Worm (Caenorhabditis elegans) whole organism, L4 larva: ENCODE data around the gene F11A5.13.

Source experiments
- F10B5.3 ChIP-seq: sonication (generic microtip); optimal IDR thresholded peaks from 2 replicates; lab custom pipeline; 2016; ENCODE audit warnings: mild to moderate bottlenecking, missing genetic modification characterization, missing compliant biosample characterization
- F44E2.7 ChIP-seq: fragments of 200-800 bp; sonication (Bioruptor generic); IDR thresholded peaks from 2 replicates; pipeline ENCODE4 v2.1.2; 2022; ENCODE audit warnings: missing genetic modification characterization, missing compliant biosample characterization
- F49E8.2 ChIP-seq: sonication (generic microtip); optimal IDR thresholded peaks from 2 replicates; lab custom pipeline; 2016; ENCODE audit warnings: missing compliant biosample characterization, mild to moderate bottlenecking, missing genetic modification characterization, borderline replicate concordance
- R02D3.7 ChIP-seq: fragments of 150-350 bp; sonication (generic microtip); optimal IDR thresholded peaks from 3 replicates; lab custom pipeline; 2014; ENCODE audit warnings: missing biosample characterization, missing genetic modification characterization
- Y48G9A.11 ChIP-seq: fragments of 200-800 bp; sonication (Bioruptor generic); IDR thresholded peaks from 2 replicates; pipeline ENCODE4 v1.3.6; 2022; ENCODE audit warnings: missing genetic modification reagents, missing genetic modification characterization, missing compliant biosample characterization
- Y5F2A.4 ChIP-seq: fragments of 200-800 bp; sonication (Bioruptor generic); optimal IDR thresholded peaks from 2 replicates; lab custom pipeline; 2018; ENCODE audit warnings: mild to moderate bottlenecking, missing genetic modification characterization, missing compliant biosample characterization
- ZK337.2 ChIP-seq: fragments of 200-800 bp; sonication (Bioruptor generic); IDR thresholded peaks from 2 replicates; pipeline ENCODE4 v1.3.6; 2022; ENCODE audit warnings: missing genetic modification reagents, missing genetic modification characterization, missing compliant biosample characterization
- ama-1 ChIP-seq: fragments of 150-350 bp; optimal IDR thresholded peaks from 2 replicates; lab custom pipeline; 2014; ENCODE audit warnings: inconsistent platforms, mixed read lengths
- arid-1 ChIP-seq: fragments of 200-800 bp; sonication (Bioruptor generic); conservative IDR thresholded peaks from 2 replicates; pipeline ENCODE4 v1.3.6; 2022; ENCODE audit warnings: missing genetic modification reagents, missing genetic modification characterization, missing compliant biosample characterization
- attf-4 ChIP-seq: sonication (generic microtip); optimal IDR thresholded peaks from 3 replicates; lab custom pipeline; 2017; ENCODE audit warnings: missing biosample characterization, missing genetic modification characterization
- cey-2 ChIP-seq: sonication (generic microtip); optimal IDR thresholded peaks from 3 replicates; lab custom pipeline; 2017; ENCODE audit warnings: missing genetic modification characterization, mild to moderate bottlenecking, missing compliant biosample characterization, antibody characterized with exemption, borderline replicate concordance; ENCODE audit not compliant: insufficient read depth
- ctbp-1 ChIP-seq: fragments of 200-800 bp; sonication (Bioruptor generic); IDR thresholded peaks from 2 replicates; pipeline ENCODE4 v1.3.6; 2022; ENCODE audit warnings: missing genetic modification reagents, missing genetic modification characterization, missing compliant biosample characterization
- daf-12 ChIP-seq: fragments of 150-350 bp; optimal IDR thresholded peaks from 2 replicates; lab custom pipeline; 2014; ENCODE audit warnings: missing biosample characterization, missing genetic modification reagents, missing genetic modification characterization
- daf-19 ChIP-seq: fragments of 200-800 bp; sonication (Bioruptor generic); conservative IDR thresholded peaks from 2 replicates; pipeline ENCODE4 v1.3.6; 2022; ENCODE audit warnings: missing genetic modification characterization, missing compliant biosample characterization
- dmd-9 ChIP-seq: fragments of 200-800 bp; sonication (Bioruptor generic); IDR thresholded peaks from 2 replicates; pipeline ENCODE4 v1.3.6; 2022; ENCODE audit warnings: missing genetic modification reagents, missing genetic modification characterization, missing compliant biosample characterization
- egl-43 ChIP-seq: fragments of 200-800 bp; sonication (Bioruptor generic); IDR thresholded peaks from 2 replicates; pipeline ENCODE4 v1.3.6; 2022; ENCODE audit warnings: missing genetic modification reagents, missing genetic modification characterization, missing compliant biosample characterization
- gei-8 ChIP-seq: fragments of 200-800 bp; sonication (Bioruptor generic); optimal IDR thresholded peaks from 2 replicates; lab custom pipeline; 2018; ENCODE audit warnings: mild to moderate bottlenecking, missing genetic modification characterization, missing compliant biosample characterization
- hmg-1.1 ChIP-seq: fragments of 200-800 bp; sonication (Bioruptor generic); IDR thresholded peaks from 2 replicates; pipeline ENCODE4 v1.3.6; 2022; ENCODE audit warnings: missing genetic modification reagents, missing genetic modification characterization, missing compliant biosample characterization
- lin-1 ChIP-seq: fragments of 200-800 bp; sonication (Bioruptor generic); IDR thresholded peaks from 2 replicates; pipeline ENCODE4 v1.3.6; 2022; ENCODE audit warnings: missing genetic modification reagents, missing genetic modification characterization, missing compliant biosample characterization
- lsy-2 ChIP-seq, 2 experiments: fragments of 150-350 bp in 1 of 2; sonication (generic microtip) in 1 of 2; optimal IDR thresholded peaks; 2 replicates each; lab custom pipeline; 2014 to 2017; ENCODE audit warnings: missing biosample characterization in 2 of 2, missing genetic modification characterization in 2 of 2
- madf-5 ChIP-seq, 2 experiments: fragments of 200-800 bp; sonication (Bioruptor generic); IDR thresholded peaks; 2 replicates each; pipeline ENCODE4 v1.3.6; 2022; ENCODE audit warnings: missing compliant biosample characterization in 2 of 2, missing genetic modification characterization in 2 of 2
- mdt-29 ChIP-seq: fragments of 200-800 bp; sonication (Bioruptor generic); IDR thresholded peaks from 2 replicates; pipeline ENCODE4 v1.3.6; 2022; ENCODE audit warnings: missing genetic modification reagents, missing genetic modification characterization, missing compliant biosample characterization
- mxl-2 ChIP-seq: fragments of 200-800 bp; sonication (Bioruptor generic); conservative IDR thresholded peaks from 2 replicates; pipeline ENCODE4 v1.3.6; 2022; ENCODE audit warnings: missing genetic modification reagents, missing genetic modification characterization, missing compliant biosample characterization
- nhr-111 ChIP-seq: fragments of 200-800 bp; sonication (Bioruptor generic); optimal IDR thresholded peaks from 2 replicates; lab custom pipeline; 2018; ENCODE audit warnings: mild to moderate bottlenecking, missing genetic modification characterization, missing compliant biosample characterization
- nhr-28 ChIP-seq: fragments of 150-350 bp; optimal IDR thresholded peaks from 2 replicates; lab custom pipeline; 2014; ENCODE audit warnings: missing biosample characterization, missing genetic modification characterization
- nhr-48 ChIP-seq: sonication (generic microtip); optimal IDR thresholded peaks from 2 replicates; lab custom pipeline; 2016; ENCODE audit warnings: mild to moderate bottlenecking, missing genetic modification characterization, missing compliant biosample characterization
- nhr-6 ChIP-seq: fragments of 150-350 bp; optimal IDR thresholded peaks from 2 replicates; lab custom pipeline; 2014; ENCODE audit warnings: missing biosample characterization, missing genetic modification characterization
- nhr-77 ChIP-seq: fragments of 150-350 bp; optimal IDR thresholded peaks from 2 replicates; lab custom pipeline; 2014; ENCODE audit warnings: missing biosample characterization, missing genetic modification characterization
- pqm-1 ChIP-seq: sonication (generic microtip); optimal IDR thresholded peaks from 2 replicates; lab custom pipeline; 2017; ENCODE audit warnings: missing biosample characterization, missing genetic modification characterization
- saeg-2 ChIP-seq: fragments of 200-800 bp; sonication (Bioruptor generic); IDR thresholded peaks from 2 replicates; pipeline ENCODE4 v1.3.6; 2022; ENCODE audit warnings: missing genetic modification reagents, missing genetic modification characterization, missing compliant biosample characterization
- snpc-1.2 ChIP-seq: fragments of 200-800 bp; sonication (Bioruptor generic); IDR thresholded peaks from 2 replicates; pipeline ENCODE4 v1.3.6; 2022; ENCODE audit warnings: missing genetic modification reagents, missing genetic modification characterization, missing compliant biosample characterization
- unc-130 ChIP-seq: sonication (generic microtip); optimal IDR thresholded peaks from 2 replicates; lab custom pipeline; 2016; ENCODE audit warnings: missing genetic modification reagents, missing genetic modification characterization, missing compliant biosample characterization
- vab-7 ChIP-seq: fragments of 200-800 bp; sonication (Bioruptor generic); IDR thresholded peaks from 2 replicates; pipeline ENCODE4 v1.3.6; 2022; ENCODE audit warnings: missing genetic modification reagents, missing genetic modification characterization, missing compliant biosample characterization
- ztf-11 ChIP-seq: fragments of 150-350 bp; optimal IDR thresholded peaks from 2 replicates; lab custom pipeline; 2014; ENCODE audit warnings: missing biosample characterization, missing genetic modification characterization

The F11A5.13 gene

ce11 chrV:16253687-16254086 lies 27.2 kb upstream of the F11A5.13 start, which contains the start of gene gcy-20:
Gene gcy-20 (minus strand): TSS chrV:16253787.
- TF ChIP-seq gei-8 (GFP tag; lab: Kevin White, UChicago) (no peak), nhr-77 (no peak), ama-1 (lab: Kevin White, UChicago) (no peak), F44E2.7 (GFP tag; lab: Robert Waterston, UW) (no peak), egl-43 (GFP tag; lab: Robert Waterston, UW) (no peak), pqm-1 (tag; lab: Kevin White, UChicago) (no peak), hmg-1.1 (GFP tag; lab: Robert Waterston, UW) (no peak), attf-4 (no peak), lin-1 (GFP tag; lab: Robert Waterston, UW) (no peak), daf-12 (tag; lab: Kevin White, UChicago) (no peak), R02D3.7 (tag; lab: Kevin White, UChicago) (no peak), lsy-2 (tag; optimal IDR thresholded peaks at IDR 0.05; lab: Kevin White, UChicago) (no peak), mdt-29 (GFP tag; lab: Robert Waterston, UW) (no peak), Y48G9A.11 (no peak), F10B5.3 (tag; lab: Kevin White, UChicago) (no peak), ztf-11 (no peak), nhr-6 (tag; lab: Kevin White, UChicago) (no peak), ctbp-1 (no peak), madf-5 (GFP tag; IDR thresholded peaks at IDR 0.05; lab: Robert Waterston, UW) (no peak), saeg-2 (GFP tag; lab: Robert Waterston, UW) (no peak)
- TF ChIP-seq, all 104 proteins: peak for 0

ce11 chrV:16249105-16249504 lies 22.6 kb upstream of the F11A5.13 start:
- TF ChIP-seq snpc-1.2 (GFP tag; lab: Robert Waterston, UW), result no peak
- no peak for TF ChIP-seq vab-7 (GFP tag; lab: Robert Waterston, UW)
- no peak for TF ChIP-seq dmd-9 (GFP tag; lab: Robert Waterston, UW)

DNA sequence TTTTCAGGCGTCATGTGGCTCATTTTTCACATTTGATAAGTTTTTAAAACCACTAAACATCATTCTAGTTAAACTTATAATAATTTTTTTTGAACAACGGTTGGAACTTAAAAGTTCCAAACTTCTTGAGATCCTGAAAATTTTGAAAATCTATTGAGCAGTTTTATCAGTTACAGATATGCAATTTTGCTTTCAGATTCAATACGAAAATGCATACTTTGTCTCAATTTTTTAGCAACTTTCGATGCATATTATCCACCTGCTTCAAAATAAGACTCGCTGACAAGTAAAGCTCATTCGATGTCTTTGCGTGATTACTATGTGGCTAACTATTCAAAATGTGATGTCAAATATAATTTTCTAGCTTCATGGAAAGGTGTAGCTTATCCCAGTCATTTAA lies 20.1 kb upstream of the F11A5.13 start, which contains the start of gene srh-95:
srh-95 (plus strand) TSS at position 301 of the 400 bp plus-strand sequence.
- no peak for TF ChIP-seq arid-1 (GFP tag; lab: Robert Waterston, UW)
- TF ChIP-seq nhr-111 (GFP tag; lab: Kevin White, UChicago), result no peak
- TF ChIP-seq, all 104 proteins: peak for 0

ce11 chrV:16244078-16244477 lies 17.6 kb upstream of the F11A5.13 start, which contains the start of gene srh-104:
Gene srh-104 (minus strand): TSS chrV:16244178.
- TF ChIP-seq nhr-111 (GFP tag; lab: Kevin White, UChicago), result no peak
- TF ChIP-seq Y5F2A.4 (GFP tag; lab: Kevin White, UChicago), result no peak
- TF ChIP-seq unc-130 (GFP tag; lab: Kevin White, UChicago), result no peak
- TF ChIP-seq R02D3.7 (tag; lab: Kevin White, UChicago), result no peak
- TF ChIP-seq F10B5.3 (tag; lab: Kevin White, UChicago), result no peak
- no peak for TF ChIP-seq mdt-29 (GFP tag; lab: Robert Waterston, UW)
- no peak for TF ChIP-seq nhr-28 (tag; lab: Kevin White, UChicago)
- no peak for TF ChIP-seq pqm-1 (tag; lab: Kevin White, UChicago)
- TF ChIP-seq cey-2 (tag; lab: Kevin White, UChicago), result no peak
- no peak for TF ChIP-seq nhr-48
- no peak for TF ChIP-seq mxl-2 (GFP tag; lab: Robert Waterston, UW)
- TF ChIP-seq ZK337.2 (GFP tag; lab: Robert Waterston, UW), result no peak
- TF ChIP-seq F49E8.2 (tag; lab: Kevin White, UChicago), result no peak
- no peak for TF ChIP-seq daf-19 (GFP tag; lab: Robert Waterston, UW)
- no peak for TF ChIP-seq Y48G9A.11
- no peak for TF ChIP-seq lin-1 (GFP tag; lab: Robert Waterston, UW)
